Fruit fly (Drosophila melanogaster) whole organism, embryonic: Measurements from ENCODE around the gene Spn88Ea.

ENCODE experiments used
- ATbp ChIP-seq: fragments of 200-800 bp; sonication (Bioruptor generic); optimal IDR thresholded peaks from 2 replicates; lab custom pipeline; 2017; ENCODE audit warnings: missing biosample characterization, mild to moderate bottlenecking, missing genetic modification characterization, missing genetic modification reagents
- CG10267 ChIP-seq: fragments of 200-800 bp; sonication (Bioruptor generic); optimal IDR thresholded peaks from 2 replicates; lab custom pipeline; 2018; ENCODE audit warnings: missing biosample characterization, mild to moderate bottlenecking, missing genetic modification characterization, moderate library complexity
- CG10462 ChIP-seq: fragments of 200-800 bp; sonication (Bioruptor generic); optimal IDR thresholded peaks from 2 replicates; lab custom pipeline; 2016; ENCODE audit warnings: missing biosample characterization, missing genetic modification characterization
- CG10543 ChIP-seq: fragments of 200-800 bp; sonication (Bioruptor generic); optimal IDR thresholded peaks from 3 replicates; lab custom pipeline; 2017; ENCODE audit warnings: missing biosample characterization, mild to moderate bottlenecking, missing genetic modification characterization, moderate library complexity
- CG11696 ChIP-seq: fragments of 200-800 bp; sonication (Bioruptor generic); IDR thresholded peaks from 2 replicates; pipeline ENCODE4 v1.3.6; 2022; ENCODE audit warnings: missing biosample characterization, missing genetic modification characterization
- CG12769 ChIP-seq: fragments of 200-800 bp; sonication (Bioruptor generic); optimal IDR thresholded peaks from 2 replicates; lab custom pipeline; 2019; ENCODE audit warnings: missing biosample characterization, mild to moderate bottlenecking, missing genetic modification characterization, moderate library complexity
- CG13287 ChIP-seq: fragments of 200-800 bp; sonication (Bioruptor generic); IDR thresholded peaks from 2 replicates; pipeline ENCODE4 v1.3.6; 2022; ENCODE audit warnings: missing biosample characterization, missing genetic modification characterization; ENCODE audit not compliant: partially characterized antibody
- CG14667 ChIP-seq: fragments of 200-800 bp; sonication (Bioruptor generic); IDR thresholded peaks from 2 replicates; pipeline ENCODE4 v1.3.6; 2022; ENCODE audit warnings: missing biosample characterization, missing genetic modification characterization
- CG14965 ChIP-seq: fragments of 200-800 bp; sonication (Bioruptor generic); optimal IDR thresholded peaks from 2 replicates; lab custom pipeline; 2016; ENCODE audit warnings: missing biosample characterization, missing genetic modification characterization, borderline replicate concordance
- CG15011 ChIP-seq: fragments of 200-800 bp; sonication (Bioruptor generic); optimal IDR thresholded peaks from 3 replicates; lab custom pipeline; 2018; ENCODE audit warnings: missing biosample characterization, mild to moderate bottlenecking, missing genetic modification characterization
- CG15479 ChIP-seq: fragments of 200-800 bp; sonication (Bioruptor generic); optimal IDR thresholded peaks from 3 replicates; lab custom pipeline; 2019; ENCODE audit warnings: missing biosample characterization, mild to moderate bottlenecking, missing genetic modification characterization, moderate library complexity
- CG17802 ChIP-seq: fragments of 200-800 bp; sonication (Bioruptor generic); optimal IDR thresholded peaks from 2 replicates; lab custom pipeline; 2018; ENCODE audit warnings: missing biosample characterization, mild to moderate bottlenecking, missing genetic modification characterization, moderate library complexity
- CG18262 ChIP-seq: fragments of 200-800 bp; optimal IDR thresholded peaks from 3 replicates; lab custom pipeline; 2019; ENCODE audit warnings: missing biosample characterization, mild to moderate bottlenecking, missing genetic modification characterization, moderate library complexity
- CG31388 ChIP-seq: fragments of 200-800 bp; sonication (Bioruptor generic); optimal IDR thresholded peaks from 2 replicates; lab custom pipeline; 2016; ENCODE audit warnings: missing biosample characterization, missing genetic modification characterization
- CG4282 ChIP-seq: fragments of 200-800 bp; sonication (Bioruptor generic); optimal IDR thresholded peaks from 2 replicates; lab custom pipeline; 2016; ENCODE audit warnings: missing biosample characterization, missing genetic modification characterization
- CG5245 ChIP-seq: fragments of 200-800 bp; sonication (Bioruptor generic); optimal IDR thresholded peaks from 3 replicates; lab custom pipeline; 2016; ENCODE audit warnings: missing biosample characterization, missing genetic modification characterization
- CG6813 ChIP-seq: fragments of 200-800 bp; sonication (Bioruptor generic); optimal IDR thresholded peaks from 2 replicates; lab custom pipeline; 2017; ENCODE audit warnings: missing biosample characterization, missing genetic modification characterization, mild to moderate bottlenecking, moderate library complexity, missing genetic modification reagents
- CG7556 ChIP-seq: fragments of 200-800 bp; sonication (Bioruptor generic); optimal IDR thresholded peaks from 2 replicates; lab custom pipeline; 2017; ENCODE audit warnings: missing biosample characterization, mild to moderate bottlenecking, missing genetic modification characterization
- CG8089 ChIP-seq: fragments of 200-800 bp; sonication (Bioruptor generic); optimal IDR thresholded peaks from 3 replicates; lab custom pipeline; 2016; ENCODE audit warnings: missing biosample characterization, missing genetic modification characterization
- CG8765 ChIP-seq: fragments of 200-800 bp; sonication (Bioruptor generic); IDR thresholded peaks from 2 replicates; pipeline ENCODE4 v1.3.6; 2022; ENCODE audit warnings: missing biosample characterization, missing genetic modification characterization
- Camta ChIP-seq: fragments of 200-800 bp; sonication (Bioruptor generic); optimal IDR thresholded peaks from 2 replicates; lab custom pipeline; 2016; ENCODE audit warnings: missing biosample characterization, missing genetic modification characterization
- Deaf1 ChIP-seq: fragments of 200-800 bp; optimal IDR thresholded peaks from 3 replicates; lab custom pipeline; 2019; ENCODE audit warnings: missing biosample characterization, mild to moderate bottlenecking, missing genetic modification characterization, moderate library complexity
- Dp ChIP-seq: fragments of 200-800 bp; sonication (Bioruptor generic); optimal IDR thresholded peaks from 2 replicates; lab custom pipeline; 2018; ENCODE audit warnings: missing biosample characterization, mild to moderate bottlenecking, missing genetic modification characterization, moderate library complexity
- Elba2 ChIP-seq: fragments of 200-800 bp; sonication (Bioruptor generic); optimal IDR thresholded peaks from 3 replicates; lab custom pipeline; 2016; ENCODE audit warnings: missing biosample characterization, missing genetic modification characterization
- GATAe ChIP-seq: fragments of 200-800 bp; sonication (Bioruptor generic); conservative IDR thresholded peaks from 2 replicates; pipeline ENCODE4 v1.3.6; 2022; ENCODE audit warnings: missing biosample characterization, missing genetic modification characterization
- H2.0 ChIP-seq: fragments of 200-800 bp; sonication (Bioruptor generic); IDR thresholded peaks from 2 replicates; pipeline ENCODE4 v1.3.6; 2022; ENCODE audit warnings: missing biosample characterization, missing genetic modification characterization
- Hmx ChIP-seq: fragments of 200-800 bp; sonication (Bioruptor generic); optimal IDR thresholded peaks from 2 replicates; lab custom pipeline; 2016; ENCODE audit warnings: missing biosample characterization, missing genetic modification characterization
- Oaz ChIP-seq: fragments of 200-800 bp; sonication (Bioruptor generic); IDR thresholded peaks from 2 replicates; pipeline ENCODE4 v1.3.6; 2022; ENCODE audit warnings: missing biosample characterization, missing genetic modification characterization
- Ptx1 ChIP-seq: fragments of 200-800 bp; sonication (Bioruptor generic); IDR thresholded peaks from 2 replicates; pipeline ENCODE4 v1.3.6; 2022; ENCODE audit warnings: missing biosample characterization, missing genetic modification characterization
- Ravus ChIP-seq: fragments of 200-800 bp; sonication (Bioruptor generic); IDR thresholded peaks from 2 replicates; pipeline ENCODE4 v1.3.6; 2022; ENCODE audit warnings: missing biosample characterization, missing genetic modification characterization
- Spps ChIP-seq: fragments of 200-800 bp; sonication (Bioruptor generic); optimal IDR thresholded peaks from 2 replicates; lab custom pipeline; 2018; ENCODE audit warnings: missing biosample characterization, mild to moderate bottlenecking, missing genetic modification characterization
- Tbp ChIP-seq: fragments of >200 bp; optimal IDR thresholded peaks from 2 replicates; lab custom pipeline; 2018; ENCODE audit warnings: missing biosample characterization, missing genetic modification characterization
- ac ChIP-seq: fragments of 200-800 bp; sonication (Bioruptor generic); optimal IDR thresholded peaks from 3 replicates; lab custom pipeline; 2017; ENCODE audit warnings: missing biosample characterization, mild to moderate bottlenecking, missing genetic modification characterization
- az2 ChIP-seq: fragments of 200-800 bp; sonication (Bioruptor generic); optimal IDR thresholded peaks from 3 replicates; lab custom pipeline; 2016; ENCODE audit warnings: missing biosample characterization, missing genetic modification characterization
- cad ChIP-seq: fragments of >200 bp; optimal IDR thresholded peaks from 2 replicates; lab custom pipeline; 2017; ENCODE audit warnings: missing biosample characterization, missing genetic modification characterization
- kni ChIP-seq: fragments of 200-800 bp; sonication (Bioruptor generic); optimal IDR thresholded peaks from 3 replicates; lab custom pipeline; 2017; ENCODE audit warnings: mild to moderate bottlenecking, missing biosample characterization, missing genetic modification reagents, missing genetic modification characterization
- oc ChIP-seq: fragments of 200-800 bp; sonication (Bioruptor generic); optimal IDR thresholded peaks from 2 replicates; lab custom pipeline; 2018; ENCODE audit warnings: missing biosample characterization, mild to moderate bottlenecking, missing genetic modification characterization, moderate library complexity
- pb ChIP-seq: fragments of 200-800 bp; sonication (Bioruptor generic); optimal IDR thresholded peaks from 3 replicates; lab custom pipeline; 2016; ENCODE audit warnings: missing biosample characterization, missing genetic modification characterization
- pum ChIP-seq: fragments of 200-800 bp; sonication (Bioruptor generic); optimal IDR thresholded peaks from 2 replicates; lab custom pipeline; 2016; ENCODE audit warnings: missing biosample characterization, missing genetic modification characterization
- pzg ChIP-seq: fragments of 200-800 bp; sonication (Bioruptor generic); optimal IDR thresholded peaks from 3 replicates; lab custom pipeline; 2018; ENCODE audit warnings: missing biosample characterization, mild to moderate bottlenecking, missing genetic modification characterization, moderate library complexity
- ro ChIP-seq: fragments of 200-800 bp; sonication (Bioruptor generic); IDR thresholded peaks from 2 replicates; pipeline ENCODE4 v1.3.6; 2022; ENCODE audit warnings: missing biosample characterization, missing genetic modification characterization
- salm ChIP-seq: fragments of 200-800 bp; sonication (Bioruptor generic); optimal IDR thresholded peaks from 2 replicates; lab custom pipeline; 2018; ENCODE audit warnings: missing biosample characterization, mild to moderate bottlenecking, missing genetic modification characterization
- seq ChIP-seq: fragments of 200-800 bp; sonication (Bioruptor generic); IDR thresholded peaks from 2 replicates; pipeline ENCODE4 v1.3.6; 2022; ENCODE audit warnings: missing biosample characterization, missing genetic modification characterization
- sima ChIP-seq: fragments of 200-800 bp; sonication (Bioruptor generic); optimal IDR thresholded peaks from 2 replicates; lab custom pipeline; 2016; ENCODE audit warnings: missing biosample characterization, missing genetic modification characterization
- slbo ChIP-seq: fragments of 200-800 bp; sonication (Bioruptor generic); IDR thresholded peaks from 2 replicates; pipeline ENCODE4 v1.3.6; 2022; ENCODE audit warnings: missing biosample characterization, missing genetic modification characterization
- sob ChIP-seq: fragments of 200-800 bp; sonication (Bioruptor generic); IDR thresholded peaks from 2 replicates; pipeline ENCODE4 v1.3.6; 2022; ENCODE audit warnings: missing biosample characterization, missing genetic modification characterization
- tll ChIP-seq, 2 experiments: fragments of 200-800 bp in 1 of 2; fragments of >200 bp in 1 of 2; sonication (Bioruptor generic) in 1 of 2; optimal IDR thresholded peaks; 2 replicates each; lab custom pipeline; 2017 to 2019; ENCODE audit warnings: missing biosample characterization in 2 of 2, missing genetic modification characterization in 2 of 2, mild to moderate bottlenecking in 1 of 2, moderate library complexity in 1 of 2
- tx ChIP-seq: fragments of 200-800 bp; sonication (Bioruptor generic); optimal IDR thresholded peaks from 2 replicates; lab custom pipeline; 2016; ENCODE audit warnings: missing biosample characterization, missing genetic modification characterization
- wor ChIP-seq: fragments of 200-800 bp; sonication (Bioruptor generic); IDR thresholded peaks from 2 replicates; pipeline ENCODE4 v1.3.6; 2022; ENCODE audit warnings: missing biosample characterization, missing genetic modification characterization
- yki ChIP-seq: fragments of >200 bp; optimal IDR thresholded peaks from 3 replicates; lab custom pipeline; 2018
- zfh1 ChIP-seq: fragments of 200-800 bp; sonication (Bioruptor generic); IDR thresholded peaks from 3 replicates; pipeline ENCODE4 v1.3.6; 2022; ENCODE audit warnings: missing biosample characterization, missing genetic modification characterization

Gene Spn88Ea

dm6 chr3R:15229329-15229876, 23.2 kb upstream of the Spn88Ea start, which contains the start of the genes Art3 and mRpS10 (continued):
- TF ChIP-seq CG17802 (tag; lab: Kevin White, UChicago), result peak; percentile 96
- peak; percentile 99 for TF ChIP-seq ATbp
- TF ChIP-seq Deaf1 (tag; lab: Kevin White, UChicago), result peak; percentile 94
- peak; percentile 100 for TF ChIP-seq ro (GFP tag; lab: Robert Waterston, UW)
- peak; percentile 100 for TF ChIP-seq Camta (GFP tag; lab: Kevin White, UChicago)
- TF ChIP-seq CG7556 (GFP tag; lab: Kevin White, UChicago), result peak; percentile 100
- peak; percentile 100 for TF ChIP-seq tx (GFP tag; lab: Kevin White, UChicago)
- peak; percentile 99 for TF ChIP-seq Ravus (GFP tag; lab: Robert Waterston, UW)
- peak; percentile 45; the same call in 1 of the 2 replicates for TF ChIP-seq CG13287 (GFP tag; lab: Robert Waterston, UW)
- TF ChIP-seq ac (GFP tag; lab: Kevin White, UChicago), result peak; percentile 100
- peak; percentile 100 for TF ChIP-seq slbo (GFP tag; lab: Robert Waterston, UW)
- peak; percentile 100 for TF ChIP-seq GATAe (GFP tag; lab: Robert Waterston, UW)
- TF ChIP-seq seq, result peak; percentile 100
- TF ChIP-seq Spps (tag; lab: Kevin White, UChicago), result peak; percentile 100
- TF ChIP-seq az2 (GFP tag; lab: Kevin White, UChicago), result peak; percentile 100
- TF ChIP-seq CG11696, result peak; percentile 99
- TF ChIP-seq Oaz (GFP tag; lab: Robert Waterston, UW), result peak; percentile 100
- peak; percentile 100 for TF ChIP-seq CG10267 (tag; lab: Kevin White, UChicago)
- peak; percentile 100 for TF ChIP-seq pb (GFP tag; lab: Kevin White, UChicago)
- peak; percentile 100 for TF ChIP-seq oc
- TF ChIP-seq zfh1 (GFP tag; lab: Robert Waterston, UW), result peak; percentile 100
- TF ChIP-seq Tbp (GFP tag; lab: Kevin White, UChicago), result no peak
- TF ChIP-seq pzg (GFP tag; lab: Kevin White, UChicago), result peak; percentile 76
- TF ChIP-seq CG4282, result peak; percentile 98
- TF ChIP-seq CG8089 (GFP tag; lab: Kevin White, UChicago), result peak; percentile 100
- TF ChIP-seq Elba2 (GFP tag; lab: Kevin White, UChicago), result peak; percentile 100
- peak; percentile 100 for TF ChIP-seq CG8765 (GFP tag; lab: Robert Waterston, UW)
- peak; percentile 99 for TF ChIP-seq kni
- TF ChIP-seq CG10543 (GFP tag; lab: Kevin White, UChicago), result peak; percentile 100
- peak; percentile 94 for TF ChIP-seq CG14965 (GFP tag; lab: Kevin White, UChicago)
- TF ChIP-seq CG6813, result peak; percentile 100
- peak; percentile 100 for TF ChIP-seq CG12769 (tag; lab: Kevin White, UChicago)
- TF ChIP-seq tll (GFP tag; optimal IDR thresholded peaks at IDR 0.05; lab: Kevin White, UChicago), result peak; percentile 3 to 96
- peak; percentile 100 for TF ChIP-seq CG14667 (GFP tag; lab: Robert Waterston, UW)
- TF ChIP-seq yki (lab: Kevin White, UChicago), result no peak
- peak; percentile 100 for TF ChIP-seq CG5245 (GFP tag; lab: Kevin White, UChicago)
- TF ChIP-seq pum (GFP tag; lab: Kevin White, UChicago), result peak; percentile 100
- peak; percentile 68 for TF ChIP-seq Dp
- peak; percentile 100 for TF ChIP-seq salm
- peak; percentile 100 for TF ChIP-seq CG15011 (GFP tag; lab: Kevin White, UChicago)
- peak; percentile 100 for TF ChIP-seq CG31388 (GFP tag; lab: Kevin White, UChicago)
- peak; percentile 100 for TF ChIP-seq sima (GFP tag; lab: Kevin White, UChicago)
- peak; percentile 100 for TF ChIP-seq H2.0 (GFP tag; lab: Robert Waterston, UW)
- TF ChIP-seq CG15479, result peak; percentile 96
- peak; percentile 99 for TF ChIP-seq Hmx
- peak; percentile 100 for TF ChIP-seq Ptx1 (GFP tag; lab: Robert Waterston, UW)
- TF ChIP-seq CG10462 (GFP tag; lab: Kevin White, UChicago), result peak; percentile 100
- peak; percentile 100 for TF ChIP-seq CG18262 (tag; lab: Kevin White, UChicago)
- no peak for TF ChIP-seq cad (GFP tag; lab: Kevin White, UChicago)
- TF ChIP-seq wor (GFP tag; lab: Robert Waterston, UW), result peak; percentile 100
- TF ChIP-seq sob, result peak; percentile 100
